Worm (Caenorhabditis elegans): ENCODE results near the gene F41H10.4.

Gene F41H10.4

DNA sequence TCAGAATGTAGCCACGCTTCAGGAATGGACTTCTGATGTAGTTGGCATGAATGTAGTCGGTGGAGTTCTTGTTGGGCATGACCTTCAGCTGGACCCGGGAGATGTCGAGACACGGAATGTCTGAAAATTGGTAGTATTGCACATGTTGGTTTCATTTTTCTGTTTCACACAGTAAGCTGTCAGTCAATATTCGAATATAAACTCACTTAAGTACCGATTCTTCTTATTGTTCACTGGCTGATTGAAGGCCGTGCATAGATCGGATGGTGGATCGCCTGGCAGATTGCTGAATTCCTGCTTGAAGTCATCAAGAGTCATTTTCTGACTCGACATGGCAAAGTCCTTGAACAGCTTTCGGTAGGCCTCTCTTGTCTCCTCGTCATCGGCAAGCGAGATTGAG, 44.8 kb downstream of the F41H10.4 start:
- no peak for TF ChIP-seq nhr-28 (tag; optimal IDR thresholded peaks at IDR 0.05)
- no peak for TF ChIP-seq nhr-11 (tag; optimal IDR thresholded peaks at IDR 0.05)
- TF ChIP-seq nhr-77 (tag; optimal IDR thresholded peaks at IDR 0.05) = no peak

DNA sequence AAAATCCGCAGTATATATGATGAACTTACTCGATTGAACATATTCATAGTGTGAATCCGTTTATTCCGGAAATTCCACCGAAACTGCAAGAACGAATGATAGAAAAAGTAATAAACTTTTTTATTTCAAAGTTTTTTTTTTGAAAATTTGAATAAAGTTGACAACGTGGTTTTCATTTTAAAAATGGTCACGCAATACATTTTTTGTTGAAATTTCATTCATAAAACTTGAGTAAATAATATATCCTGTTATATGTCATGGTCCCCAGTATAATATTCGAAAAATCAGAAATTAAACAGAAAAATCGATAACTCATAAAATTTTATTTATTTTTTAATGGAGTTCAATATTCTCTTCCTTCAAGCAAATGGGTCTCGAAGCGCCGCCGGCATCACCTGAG, 46.8 kb downstream of the F41H10.4 start, which contains the start of gene ZK616.65:
TSS of gene ZK616.65 (minus strand) at position 101 of the 400 bp plus-strand sequence.
- TF ChIP-seq ztf-4 (tag; optimal IDR thresholded peaks at IDR 0.05) (no peak), nhr-237 (tag; optimal IDR thresholded peaks at IDR 0.05) (no peak), R02D3.7 (tag; optimal IDR thresholded peaks at IDR 0.05) (no peak), elt-3 (tag; optimal IDR thresholded peaks at IDR 0.05) (no peak), ceh-16 (tag; optimal IDR thresholded peaks at IDR 0.05) (no peak)

DNA sequence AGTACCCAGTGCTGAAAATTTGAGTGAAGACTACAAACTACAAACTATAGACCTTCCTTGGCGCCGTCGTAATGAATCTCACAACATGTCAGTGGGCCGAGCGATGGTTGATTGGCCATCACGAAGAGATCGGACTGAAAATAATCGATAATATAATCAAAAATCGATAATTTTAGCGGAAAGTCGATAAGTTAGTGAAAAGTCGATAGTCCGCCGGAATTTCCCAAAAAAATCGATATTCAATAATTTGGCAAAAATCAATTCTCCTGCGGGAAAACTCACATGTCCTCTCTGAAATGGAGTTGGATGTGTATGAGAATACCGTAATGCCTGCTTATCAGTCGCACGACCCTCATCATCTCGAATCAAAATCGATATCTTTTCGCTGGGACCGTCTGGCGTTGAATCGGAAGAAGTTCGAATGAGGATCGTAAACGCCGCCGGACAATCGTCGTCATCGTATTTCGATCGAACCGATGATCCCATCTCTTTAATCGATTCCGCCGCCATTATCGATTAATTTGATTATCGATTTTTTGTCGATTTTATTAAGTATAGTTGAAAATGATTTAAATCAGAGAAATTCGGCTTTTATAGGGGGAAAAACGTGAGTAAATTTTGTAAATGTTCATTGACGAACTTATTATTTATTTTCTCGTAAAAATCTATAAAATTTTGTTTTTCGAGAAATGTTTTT, 47.4 kb downstream of the F41H10.4 start, which contains the start of gene ZK616.8:
TSS of gene ZK616.8 (minus strand) at position 553 of the 697 bp plus-strand sequence.
- TF ChIP-seq nhr-12 (tag; optimal IDR thresholded peaks at IDR 0.05) = no peak
- no peak for TF ChIP-seq unc-62 (GFP tag; optimal IDR thresholded peaks at IDR 0.05)
- no peak for TF ChIP-seq zag-1 (tag; optimal IDR thresholded peaks at IDR 0.05)
- no peak for TF ChIP-seq fkh-10 (GFP tag; optimal IDR thresholded peaks at IDR 0.05)
- no peak for TF ChIP-seq lsy-12 (tag; optimal IDR thresholded peaks at IDR 0.05)
- no peak for TF ChIP-seq egl-27 (tag; optimal IDR thresholded peaks at IDR 0.05)
- peak; percentile 61 for TF ChIP-seq ceh-28 (tag; optimal IDR thresholded peaks at IDR 0.05)

DNA sequence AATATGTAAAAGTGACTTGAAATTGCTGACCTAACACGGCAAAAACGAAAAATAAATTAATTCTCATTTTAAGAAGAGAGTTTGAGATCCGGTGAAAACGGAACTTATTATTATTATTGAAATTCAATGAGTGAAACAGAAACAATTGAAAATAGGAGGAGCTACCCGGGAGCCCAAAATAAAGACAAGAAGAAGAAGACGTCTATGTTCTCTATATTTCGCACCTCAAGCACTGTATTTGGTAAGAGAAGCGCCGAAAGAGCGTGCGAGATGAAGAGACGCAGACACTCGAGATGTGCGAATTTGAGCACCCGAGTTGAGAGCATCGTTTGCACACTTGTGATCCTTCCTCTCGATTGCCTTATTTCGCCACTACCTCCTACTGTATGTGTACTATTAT, 51.3 kb downstream of the F41H10.4 start, which contains the start of gene spp-7:
TSS of gene spp-7 (minus strand) at position 101 of the 400 bp plus-strand sequence.
- TF ChIP-seq aly-2 (tag; optimal IDR thresholded peaks at IDR 0.05) = no peak
- TF ChIP-seq unc-39 (tag; optimal IDR thresholded peaks at IDR 0.05) = no peak
- TF ChIP-seq sea-2 (GFP tag; optimal IDR thresholded peaks at IDR 0.05) = no peak
- no peak for TF ChIP-seq nfya-1 (tag; optimal IDR thresholded peaks at IDR 0.05; ENCODE audit: insufficient read depth)
- no peak for TF ChIP-seq elt-1 (tag; optimal IDR thresholded peaks at IDR 0.05)
- no peak for TF ChIP-seq lin-39 (tag; optimal IDR thresholded peaks at IDR 0.05)
- no peak for TF ChIP-seq tbx-2 (tag; optimal IDR thresholded peaks at IDR 0.05)
- TF ChIP-seq pha-4 (tag; optimal IDR thresholded peaks at IDR 0.05) = no peak
- TF ChIP-seq snpc-4 (tag; optimal IDR thresholded peaks at IDR 0.05) = no peak
- TF ChIP-seq R02D3.7 (tag; optimal IDR thresholded peaks at IDR 0.05) = no peak
- TF ChIP-seq ceh-16 (tag; optimal IDR thresholded peaks at IDR 0.05) = no peak
- TF ChIP-seq fkh-2 (tag; optimal IDR thresholded peaks at IDR 0.05) = no peak
- TF ChIP-seq nhr-76 (tag; optimal IDR thresholded peaks at IDR 0.05) = no peak
- TF ChIP-seq egl-27 (tag; optimal IDR thresholded peaks at IDR 0.05) = no peak
